Fruit fly (Drosophila melanogaster) whole organism, adult: ENCODE data around the gene CG32817.

Experiments used
- CG33017 ChIP-seq: fragments of 200-800 bp; sonication (Bioruptor generic); optimal IDR thresholded peaks from 2 replicates; lab custom pipeline; 2018; ENCODE audit warnings: missing biosample characterization, mild to moderate bottlenecking, missing genetic modification characterization, moderate library complexity
- CG7045 ChIP-seq: fragments of 200-800 bp; sonication (Bioruptor generic); optimal IDR thresholded peaks from 2 replicates; lab custom pipeline; 2017; ENCODE audit warnings: missing biosample characterization, mild to moderate bottlenecking, missing genetic modification characterization
- pad ChIP-seq: fragments of 200-800 bp; sonication (Bioruptor generic); optimal IDR thresholded peaks from 3 replicates; lab custom pipeline; 2017; ENCODE audit warnings: missing biosample characterization, missing genetic modification characterization, mild to moderate bottlenecking, moderate library complexity, missing genetic modification reagents

DNA sequence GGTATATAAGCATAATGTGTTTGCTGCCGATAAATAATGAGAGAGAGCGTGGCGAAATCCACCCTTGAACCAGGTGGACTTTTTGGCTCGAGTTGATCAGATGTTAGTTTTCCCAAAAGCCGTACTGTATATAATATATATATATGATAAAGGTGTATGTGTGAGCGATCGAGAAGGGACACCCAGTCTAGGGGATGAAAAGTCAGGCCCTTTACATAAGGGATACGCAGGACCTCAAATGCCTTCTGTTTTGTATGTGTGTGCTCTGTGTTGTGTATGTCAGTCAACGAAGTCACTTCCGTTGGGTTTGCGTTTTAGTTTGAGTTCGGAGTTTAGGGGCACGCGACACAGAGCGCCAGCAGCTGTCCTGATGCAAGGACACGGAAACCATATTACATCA, 18.4 kb upstream of the CG32817 start, which contains the start of gene ase:
- TF ChIP-seq CG7045 (GFP tag; lab: Kevin White, UChicago) (no peak), pad (GFP tag; lab: Kevin White, UChicago) (no peak), CG33017 (no peak)
